Worm (Caenorhabditis elegans) whole organism, L1 larva: ENCODE data around the gene F53E10.6.
"Not testable (repeated sequence)": the region's sequence is repeated elsewhere in the genome, so short reads cannot be mapped to it uniquely, and the experiment has no call there.

Experiments used
- efl-1 ChIP-seq, 4 experiments: fragments of 150-350 bp; optimal IDR thresholded peaks in 3 of 4; peaks in 1 of 4; 1 replicate in 1 of 4; 2 replicates in 3 of 4; lab custom pipeline; 2014; ENCODE audit warnings: missing biosample characterization in 2 of 4, missing genetic modification characterization in 2 of 4, missing genetic modification reagents in 2 of 4
- egl-27 ChIP-seq, 2 experiments: fragments of 150-350 bp in 1 of 2; sonication (generic microtip); optimal IDR thresholded peaks; 3 replicates each; lab custom pipeline; 2017 to 2018; ENCODE audit warnings: missing biosample characterization in 2 of 2, missing genetic modification characterization in 2 of 2, missing genetic modification reagents in 2 of 2
- elt-2 ChIP-seq: sonication (generic microtip); optimal IDR thresholded peaks from 2 replicates; lab custom pipeline; 2016; ENCODE audit warnings: missing genetic modification characterization, mild to moderate bottlenecking, inconsistent platforms, missing compliant biosample characterization, missing genetic modification reagents
- ets-5 ChIP-seq: fragments of 200-800 bp; sonication (Bioruptor generic); IDR thresholded peaks from 2 replicates; pipeline ENCODE4 v1.3.6; 2022; ENCODE audit warnings: missing genetic modification characterization, missing compliant biosample characterization
- fkh-10 ChIP-seq: sonication (generic microtip); optimal IDR thresholded peaks from 2 replicates; lab custom pipeline; 2017; ENCODE audit warnings: missing biosample characterization, missing genetic modification reagents, missing genetic modification characterization
- fkh-8 ChIP-seq: sonication (generic microtip); optimal IDR thresholded peaks from 2 replicates; lab custom pipeline; 2016; ENCODE audit warnings: mild to moderate bottlenecking, missing genetic modification characterization, missing compliant biosample characterization
- fos-1 ChIP-seq: fragments of 150-350 bp; optimal IDR thresholded peaks from 2 replicates; lab custom pipeline; 2014; ENCODE audit warnings: missing biosample characterization, missing genetic modification characterization
- hlh-4 ChIP-seq: sonication (generic microtip); optimal IDR thresholded peaks from 2 replicates; lab custom pipeline; 2016; ENCODE audit warnings: mild to moderate bottlenecking, missing genetic modification characterization, missing compliant biosample characterization
- lir-3 ChIP-seq: sonication (generic microtip); optimal IDR thresholded peaks from 2 replicates; lab custom pipeline; 2016; ENCODE audit warnings: mild to moderate bottlenecking, missing genetic modification characterization, moderate library complexity, missing compliant biosample characterization; ENCODE audit not compliant: poor library complexity
- nhr-11 ChIP-seq: fragments of 150-350 bp; optimal IDR thresholded peaks from 2 replicates; lab custom pipeline; 2014; ENCODE audit warnings: missing biosample characterization, missing genetic modification characterization
- nhr-20 ChIP-seq: sonication (generic microtip); optimal IDR thresholded peaks from 2 replicates; lab custom pipeline; 2016; ENCODE audit warnings: mild to moderate bottlenecking, missing genetic modification characterization, missing compliant biosample characterization
- nhr-77 ChIP-seq: fragments of 150-350 bp; optimal IDR thresholded peaks from 2 replicates; lab custom pipeline; 2014; ENCODE audit warnings: missing biosample characterization, missing genetic modification characterization
- snpc-4 ChIP-seq: fragments of 150-350 bp; optimal IDR thresholded peaks from 2 replicates; lab custom pipeline; 2014; ENCODE audit warnings: missing biosample characterization, missing genetic modification characterization
- sox-4 ChIP-seq: sonication (generic microtip); optimal IDR thresholded peaks from 2 replicates; lab custom pipeline; 2016; ENCODE audit warnings: missing genetic modification characterization, missing compliant biosample characterization

- not testable (repeated sequence) for TF ChIP-seq fos-1; nhr-11 (tag; lab: Kevin White, UChicago); egl-27 (tag; optimal IDR thresholded peaks at IDR 0.05; lab: Kevin White, UChicago); sox-4 (tag; lab: Kevin White, UChicago); ets-5 (GFP tag; lab: Robert Waterston, UW); snpc-4; nhr-20 (tag; lab: Kevin White, UChicago); fkh-8 (tag; lab: Kevin White, UChicago); fkh-10; hlh-4 (tag; lab: Kevin White, UChicago); nhr-77 (tag; lab: Kevin White, UChicago); elt-2; lir-3 (tag; lab: Kevin White, UChicago); efl-1 (optimal IDR thresholded peaks at IDR 0.05; lab: Kevin White, UChicago); efl-1 (GFP tag; optimal IDR thresholded peaks at IDR 0.05 in 1 of 2; lab: Kevin White, UChicago)
Observed at ce11 chrV:2625360-2625759, 22.5 kb upstream of the F53E10.6 start, which contains the start of gene sknr-1.
